Worm (Caenorhabditis elegans) whole organism, dauer: Measurements from ENCODE around the gene F23F12.3.

ENCODE experiments used
- unc-62 ChIP-seq: sonication (generic microtip); optimal IDR thresholded peaks from 2 replicates; lab custom pipeline; 2017; ENCODE audit warnings: missing biosample characterization, missing genetic modification reagents, missing genetic modification characterization

F23F12.3 gene

DNA sequence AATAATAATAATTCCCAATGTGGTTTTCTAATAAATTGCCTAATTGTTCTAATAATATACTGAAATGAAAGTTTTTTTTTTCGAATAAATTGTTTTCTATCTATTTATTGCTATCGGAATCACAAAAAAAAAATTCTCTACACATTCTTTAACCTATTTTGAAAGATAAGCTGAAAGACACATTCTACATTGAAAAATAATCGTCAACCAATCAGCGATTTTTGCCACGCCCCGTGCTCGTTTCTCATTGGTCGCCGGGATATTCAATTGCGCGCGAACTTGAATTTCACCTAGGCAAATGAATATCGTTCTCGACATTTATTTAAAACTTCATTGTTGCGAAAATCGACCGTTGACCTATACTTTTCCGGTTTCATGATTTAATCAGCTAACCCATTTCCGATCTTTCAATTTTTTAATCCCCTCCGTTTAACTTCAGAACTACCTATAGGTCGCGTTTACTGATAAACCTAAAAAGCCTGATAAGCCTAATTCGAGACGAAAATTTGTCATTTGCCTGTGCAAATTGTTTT is at the start of gene F23F12.3:
Gene F23F12.3, plus strand, starts transcription at position 483 of the 533 bp plus-strand sequence.
- TF ChIP-seq unc-62 (GFP tag; lab: Kevin White, UChicago): no peak

DNA sequence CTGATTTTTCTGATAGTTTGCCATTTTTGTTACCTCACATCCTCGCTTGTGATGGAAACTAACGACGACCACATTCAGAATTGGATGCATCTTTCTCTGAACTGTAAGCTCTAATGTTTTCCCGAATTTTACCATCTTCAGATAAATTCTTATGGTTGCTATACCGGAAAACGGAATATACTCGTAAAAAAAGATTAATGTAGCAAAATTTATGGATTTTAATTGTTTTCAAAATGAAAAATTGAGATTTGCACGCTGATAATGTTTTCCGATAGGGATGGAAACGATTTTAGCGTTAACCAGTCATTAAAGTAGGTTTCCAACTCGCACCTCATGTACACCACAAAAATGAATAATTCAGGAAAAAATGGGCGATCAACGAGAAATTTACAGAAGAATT is 49.7 kb upstream of the F23F12.3 start, which contains the start of gene T26A5.6:
Gene T26A5.6, minus strand, starts transcription at position 101 of the 400 bp plus-strand sequence.
- TF ChIP-seq unc-62 (GFP tag; lab: Kevin White, UChicago): no peak

DNA sequence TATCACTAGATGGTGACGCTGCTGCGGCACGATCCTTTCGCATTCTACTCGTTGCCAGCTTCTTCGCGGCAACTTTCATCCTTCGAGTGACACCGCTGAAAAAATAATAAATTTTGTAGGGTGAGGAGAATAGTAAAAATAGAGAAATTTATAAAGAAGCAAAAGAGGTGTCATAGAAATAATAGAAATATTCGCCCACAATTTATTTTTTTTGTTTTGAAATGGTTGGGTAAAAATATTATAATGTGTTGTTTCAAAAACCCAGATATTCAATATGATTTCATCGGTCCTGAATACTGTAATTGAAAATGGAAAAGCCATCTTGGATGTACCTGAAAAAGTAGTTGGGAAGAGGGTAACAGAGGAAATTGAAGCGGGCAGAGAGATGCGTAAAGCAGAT is 48.0 kb upstream of the F23F12.3 start, which contains the start of gene set-1:
Gene set-1, minus strand, starts transcription at position 101 of the 400 bp plus-strand sequence.
- TF ChIP-seq unc-62 (GFP tag; lab: Kevin White, UChicago): no peak

DNA sequence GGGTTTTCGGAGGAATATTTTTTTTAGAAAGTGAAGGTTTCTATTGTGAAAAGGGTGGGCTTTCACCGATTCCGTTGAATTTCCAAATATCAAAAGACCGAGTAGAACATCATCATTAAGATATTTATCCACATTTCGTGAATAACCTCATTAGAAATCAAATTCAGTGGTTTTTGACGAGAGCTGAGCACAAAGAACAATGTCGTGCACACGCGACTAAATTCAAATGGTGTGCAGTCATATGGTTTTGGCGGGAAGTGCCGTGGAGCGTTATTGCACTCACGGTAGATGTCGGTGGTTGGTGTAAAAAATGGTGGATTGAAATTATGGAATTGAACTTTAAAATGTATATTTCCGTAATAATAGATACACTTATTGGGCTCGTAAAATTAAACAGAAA is 47.6 kb upstream of the F23F12.3 start:
- TF ChIP-seq unc-62 (GFP tag; lab: Kevin White, UChicago): no peak

DNA sequence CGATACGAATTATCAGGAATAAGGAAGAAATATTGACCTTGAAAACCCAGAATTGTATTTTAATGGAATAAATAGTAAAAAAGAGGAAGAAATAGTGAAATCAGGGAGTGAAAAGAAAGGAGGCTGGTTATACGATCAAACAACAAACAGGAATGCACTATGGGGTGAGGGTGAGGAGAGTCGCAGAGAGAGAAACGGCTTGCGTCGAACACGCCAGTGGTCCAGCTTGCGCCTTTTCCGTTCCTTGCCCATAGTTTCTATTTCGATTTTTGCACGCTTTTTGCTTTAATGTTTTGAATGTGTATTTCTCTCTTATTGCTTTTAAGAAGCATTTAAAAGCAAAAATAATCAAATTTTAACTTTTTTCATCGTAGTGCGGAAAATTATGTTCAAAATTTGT is 46.6 kb upstream of the F23F12.3 start:
- TF ChIP-seq unc-62 (GFP tag; lab: Kevin White, UChicago): no peak

DNA sequence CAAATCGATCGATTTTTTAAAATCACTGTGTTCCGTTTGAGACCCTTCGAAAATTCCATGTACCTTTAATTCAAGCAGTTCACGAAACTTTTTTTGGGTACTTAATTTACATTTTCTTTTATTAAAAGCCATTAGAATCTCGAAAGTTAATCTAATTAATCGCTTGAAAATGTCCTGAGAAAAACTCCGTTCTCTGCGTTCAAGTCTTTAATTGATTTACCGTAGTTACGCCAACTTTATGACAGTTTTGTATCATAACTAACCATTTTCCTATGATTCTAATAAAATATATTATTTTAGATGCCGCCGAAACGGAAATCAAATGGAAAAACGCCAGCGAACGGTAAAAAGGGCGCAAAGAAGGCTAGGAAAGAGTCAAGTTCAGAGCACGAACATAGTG is 46.1 kb upstream of the F23F12.3 start, which contains the start of gene jhdm-1:
Gene jhdm-1, plus strand, starts transcription at position 301 of the 400 bp plus-strand sequence.
- no peak for TF ChIP-seq unc-62 (GFP tag; lab: Kevin White, UChicago)

DNA sequence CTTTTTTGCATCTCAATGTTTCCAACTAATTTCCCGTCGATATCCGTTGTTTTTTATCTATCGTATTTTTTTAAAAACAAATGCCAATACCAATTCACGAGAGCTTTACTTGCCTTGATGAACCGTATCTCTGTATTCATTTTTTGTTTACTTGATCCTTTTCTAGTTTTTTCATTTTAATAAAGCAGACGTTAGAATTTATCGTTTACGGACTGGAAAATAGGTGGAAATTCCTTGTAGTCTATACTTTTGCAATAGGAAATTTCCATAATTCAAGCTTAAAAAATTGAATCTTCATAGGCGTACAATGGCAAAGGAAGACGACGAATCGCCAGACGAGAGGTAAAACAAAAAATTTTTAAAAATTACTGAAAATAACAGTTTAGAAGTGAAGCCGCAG is 40.5 kb upstream of the F23F12.3 start, which contains the start of gene algn-1:
Gene algn-1, plus strand, starts transcription at position 301 of the 400 bp plus-strand sequence.
- TF ChIP-seq unc-62 (GFP tag; lab: Kevin White, UChicago): no peak

DNA sequence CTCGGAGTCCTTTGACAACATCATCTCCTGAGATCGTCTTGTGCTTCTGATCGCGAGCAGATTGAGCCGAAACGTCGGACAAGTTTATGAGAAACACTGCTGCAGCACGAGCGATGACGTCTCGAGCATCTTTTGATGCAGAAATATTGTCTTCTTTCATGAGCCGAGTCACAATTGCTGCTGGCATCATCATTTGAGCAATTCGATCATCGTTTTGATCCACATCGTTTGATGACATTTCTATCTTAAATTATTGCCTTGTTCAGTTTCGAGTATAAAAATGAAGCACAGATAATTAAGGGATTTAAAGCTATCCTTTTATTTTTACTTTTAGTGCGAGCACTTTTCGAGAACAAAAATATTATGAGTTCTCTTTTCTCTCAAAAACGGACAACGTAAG is 37.7 kb upstream of the F23F12.3 start, which contains the start of gene T26A5.8:
Gene T26A5.8, minus strand, starts transcription at position 247 of the 400 bp plus-strand sequence.
- no peak for TF ChIP-seq unc-62 (GFP tag; lab: Kevin White, UChicago)

DNA sequence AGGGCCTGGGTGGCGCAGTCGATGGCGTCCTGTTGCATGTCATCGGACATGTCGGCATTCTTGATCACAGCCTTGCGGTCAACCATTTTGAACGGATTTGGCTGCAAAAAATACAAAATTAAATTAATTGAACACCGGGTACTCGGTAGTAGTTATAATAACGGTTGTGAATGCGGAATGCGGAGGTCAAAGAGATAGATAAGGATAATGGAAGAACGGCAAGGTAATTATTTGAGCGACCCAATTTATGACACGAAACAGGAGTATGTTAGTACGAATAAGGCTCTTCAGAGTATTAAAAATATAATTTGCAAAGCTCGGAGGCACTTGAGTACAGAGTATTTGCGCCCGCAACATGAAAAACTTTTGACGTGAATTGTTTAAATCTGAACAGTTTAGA is 36.6 kb upstream of the F23F12.3 start, which contains the start of gene dlc-1:
Gene dlc-1, minus strand, starts transcription at position 101 of the 400 bp plus-strand sequence.
- TF ChIP-seq unc-62 (GFP tag; lab: Kevin White, UChicago): no peak

DNA sequence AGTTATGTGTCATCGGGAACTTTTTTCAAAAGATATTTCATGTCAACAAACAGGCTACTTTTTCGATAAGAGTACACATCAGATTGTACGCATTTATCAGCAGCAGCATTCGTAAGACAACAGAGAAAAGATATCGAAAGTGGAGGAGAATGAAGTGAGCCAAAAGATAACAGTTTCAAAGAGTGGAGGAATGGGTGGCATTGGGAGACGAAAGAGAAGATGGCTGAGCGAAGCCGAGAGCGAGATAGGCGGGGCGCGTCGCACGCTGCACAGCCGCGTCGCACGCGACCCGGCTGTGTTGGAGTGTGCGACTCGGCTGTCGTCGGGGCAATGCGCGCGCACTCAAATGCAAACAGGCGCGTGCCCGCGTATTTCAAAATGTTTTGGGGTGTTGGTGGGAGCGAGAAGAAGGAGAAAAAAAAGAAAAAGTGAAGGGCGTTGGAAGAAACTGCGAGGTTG is 36.2 kb upstream of the F23F12.3 start:
- TF ChIP-seq unc-62 (GFP tag; lab: Kevin White, UChicago): no peak

DNA sequence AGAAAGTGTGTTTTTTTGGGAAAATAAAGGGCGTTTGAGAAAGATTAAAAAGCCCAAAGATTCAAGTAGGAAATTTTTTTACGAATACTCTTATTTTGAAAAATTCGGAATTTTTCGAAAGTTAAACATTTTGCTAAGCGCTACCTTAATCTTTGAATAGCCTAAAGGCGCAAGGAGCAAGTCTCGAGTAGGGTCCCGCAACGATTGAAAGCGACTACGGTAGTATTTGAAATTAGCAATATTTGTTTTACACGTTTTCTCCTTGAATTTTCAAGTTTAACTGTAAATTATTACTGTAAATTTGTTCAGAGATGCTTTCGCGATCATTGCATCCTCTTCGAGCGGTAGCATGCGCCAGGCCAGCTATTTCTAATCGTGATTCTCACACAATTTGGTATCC is 35.4 kb upstream of the F23F12.3 start, which contains the start of gene nduf-2.2:
Gene nduf-2.2, plus strand, starts transcription at position 310 of the 400 bp plus-strand sequence.
- no peak for TF ChIP-seq unc-62 (GFP tag; lab: Kevin White, UChicago)

DNA sequence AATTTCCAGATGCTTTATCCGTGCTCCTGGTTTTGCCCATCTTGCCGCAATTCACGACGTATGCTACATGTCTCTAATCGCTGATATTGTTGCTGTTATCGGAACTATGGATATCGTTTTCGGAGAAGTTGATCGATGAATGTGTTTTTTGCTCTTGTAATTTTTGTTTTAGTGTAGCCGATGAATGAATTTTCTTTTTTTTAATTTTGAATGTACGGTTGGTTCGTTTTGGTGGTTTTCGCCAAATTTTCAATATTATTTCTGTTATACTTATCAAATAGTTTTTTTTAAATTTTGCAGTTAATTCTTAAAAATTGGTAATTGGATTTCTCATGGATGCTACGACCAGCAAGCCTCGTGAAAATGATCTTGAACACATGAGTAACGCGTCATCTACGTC is 33.3 kb upstream of the F23F12.3 start, which contains the start of gene T26A5.2:
Gene T26A5.2, plus strand, starts transcription at position 301 of the 400 bp plus-strand sequence.
- TF ChIP-seq unc-62 (GFP tag; lab: Kevin White, UChicago): no peak

DNA sequence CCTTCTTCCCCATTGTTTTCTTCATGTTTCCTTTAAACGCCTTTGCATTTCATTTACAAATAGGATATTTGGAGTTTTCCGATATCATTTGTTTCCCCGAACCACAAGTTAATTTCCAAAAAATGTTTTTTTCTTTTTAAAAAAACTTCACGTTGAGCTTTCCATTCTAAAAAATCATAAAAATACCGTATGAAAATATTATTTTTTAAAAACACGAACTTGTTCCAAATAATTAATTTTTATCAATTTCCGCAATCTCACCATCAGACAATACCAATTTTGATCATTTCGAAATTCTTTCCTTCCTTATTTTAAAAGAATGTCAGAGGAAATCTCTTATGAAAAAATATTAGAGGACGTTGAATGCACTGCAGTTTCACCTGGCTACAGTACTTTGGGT is 28.9 kb upstream of the F23F12.3 start, which contains the start of gene wht-6:
Gene wht-6, plus strand, starts transcription at position 301 of the 400 bp plus-strand sequence.
- TF ChIP-seq unc-62 (GFP tag; lab: Kevin White, UChicago): no peak

DNA sequence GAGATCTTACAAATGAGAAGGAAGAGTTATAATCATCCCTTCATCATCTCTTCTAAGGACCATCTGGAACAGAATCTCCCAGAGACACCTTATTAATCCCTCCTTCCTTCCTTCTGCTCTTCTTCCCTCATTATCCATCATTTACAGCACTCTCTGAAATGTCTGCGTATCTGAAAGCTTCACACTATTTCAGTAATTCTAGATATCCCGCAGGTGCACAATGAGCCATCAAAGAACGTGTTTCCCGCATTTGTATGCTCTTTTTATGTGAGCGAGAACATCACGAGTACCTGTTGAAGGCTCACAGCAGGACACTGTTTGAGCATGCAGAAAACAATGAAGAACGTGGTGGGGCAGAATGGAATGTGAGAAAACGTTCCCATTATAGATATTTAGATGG is 23.9 kb upstream of the F23F12.3 start:
- TF ChIP-seq unc-62 (GFP tag; lab: Kevin White, UChicago): no peak

DNA sequence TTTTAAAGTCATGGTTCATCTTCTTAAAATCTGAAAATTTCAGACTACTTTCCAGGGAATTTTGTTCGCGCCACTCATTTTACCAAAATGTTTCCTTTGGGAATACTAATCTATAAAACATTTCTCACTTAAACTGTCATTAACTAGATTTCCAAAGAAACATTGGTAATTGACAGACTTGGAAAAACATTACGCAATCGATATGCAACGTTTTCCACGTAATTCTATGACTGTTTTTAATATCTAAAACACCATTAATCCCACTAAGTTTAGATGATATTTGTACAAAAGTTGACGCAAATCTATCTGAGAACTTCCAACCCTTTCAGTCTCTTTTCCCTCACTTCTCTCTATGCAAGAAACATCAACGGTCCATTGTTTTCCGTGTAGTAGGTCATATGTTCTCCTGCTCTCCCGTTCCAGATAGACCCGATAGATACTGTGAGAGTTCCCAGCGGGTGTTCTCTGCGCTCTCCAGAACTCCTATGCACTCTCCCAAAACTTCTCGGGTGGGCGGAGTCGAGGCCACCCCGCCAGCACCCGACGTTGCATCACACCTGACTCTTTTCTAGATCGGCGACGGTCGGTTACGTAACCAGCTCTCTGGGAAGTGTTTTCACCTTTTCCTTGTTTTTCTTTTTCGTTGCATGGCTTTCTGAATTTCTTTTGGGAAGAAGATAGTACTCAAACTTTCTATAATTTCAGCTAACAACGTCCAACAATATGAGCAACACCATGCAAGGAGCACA is 21.9 kb upstream of the F23F12.3 start, which contains the start of gene zip-8:
Gene zip-8, plus strand, starts transcription at position 700 of the 749 bp plus-strand sequence.
- TF ChIP-seq unc-62 (GFP tag; lab: Kevin White, UChicago): no peak

DNA sequence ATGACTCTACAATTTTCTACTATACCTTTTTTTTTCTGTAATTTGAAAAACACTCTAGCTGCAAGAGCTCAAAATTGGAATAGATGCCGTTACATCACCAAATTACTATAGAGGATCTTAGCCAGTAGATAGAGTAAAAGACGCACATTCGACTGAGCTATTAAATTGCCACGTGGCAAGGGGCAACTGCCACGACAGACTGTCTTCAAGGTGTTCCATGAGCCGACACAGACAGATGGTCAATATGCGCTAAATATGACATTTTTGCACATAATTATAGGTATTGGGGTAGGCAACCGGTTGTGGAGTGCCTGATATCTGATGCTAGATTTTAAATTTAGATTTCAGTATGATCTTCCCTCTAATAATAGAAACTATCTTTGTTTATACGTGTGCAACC is 20.9 kb upstream of the F23F12.3 start:
- TF ChIP-seq unc-62 (GFP tag; lab: Kevin White, UChicago): no peak
